Worm (Caenorhabditis elegans) whole organism, young adult: Measurements from ENCODE around the gene B0034.5.

Experiments used
- Y53G8AR.9 ChIP-seq: fragments of 200-800 bp; sonication (Bioruptor generic); conservative IDR thresholded peaks from 2 replicates; pipeline ENCODE4 v1.3.6; 2022; ENCODE audit warnings: missing genetic modification reagents, missing genetic modification characterization, missing compliant biosample characterization
- chd-7 ChIP-seq: sonication (generic microtip); optimal IDR thresholded peaks from 2 replicates; lab custom pipeline; 2016; ENCODE audit warnings: mild to moderate bottlenecking, missing genetic modification characterization, moderate library complexity, missing compliant biosample characterization
- let-526 ChIP-seq: fragments of 200-800 bp; sonication (Bioruptor generic); IDR thresholded peaks from 2 replicates; pipeline ENCODE4 v1.3.6; 2022; ENCODE audit warnings: missing genetic modification reagents, missing genetic modification characterization, missing compliant biosample characterization
- nhr-90 ChIP-seq: sonication (generic microtip); optimal IDR thresholded peaks from 2 replicates; lab custom pipeline; 2016; ENCODE audit warnings: missing genotype, mild to moderate bottlenecking, missing genetic modification characterization, missing compliant biosample characterization
- rcor-1 ChIP-seq: fragments of 200-800 bp; sonication (Bioruptor generic); IDR thresholded peaks from 2 replicates; pipeline ENCODE4 v1.3.6; 2022; ENCODE audit warnings: missing genetic modification reagents, missing genetic modification characterization, missing compliant biosample characterization
- tlf-1 ChIP-seq: fragments of 200-800 bp; sonication (Bioruptor generic); optimal IDR thresholded peaks from 2 replicates; lab custom pipeline; 2018; ENCODE audit warnings: mild to moderate bottlenecking, missing genetic modification characterization, missing compliant biosample characterization
- xnd-1 ChIP-seq: sonication (generic microtip); optimal IDR thresholded peaks from 2 replicates; lab custom pipeline; 2016; ENCODE audit warnings: missing genotype, missing genetic modification reagents, missing genetic modification characterization, missing compliant biosample characterization

DNA sequence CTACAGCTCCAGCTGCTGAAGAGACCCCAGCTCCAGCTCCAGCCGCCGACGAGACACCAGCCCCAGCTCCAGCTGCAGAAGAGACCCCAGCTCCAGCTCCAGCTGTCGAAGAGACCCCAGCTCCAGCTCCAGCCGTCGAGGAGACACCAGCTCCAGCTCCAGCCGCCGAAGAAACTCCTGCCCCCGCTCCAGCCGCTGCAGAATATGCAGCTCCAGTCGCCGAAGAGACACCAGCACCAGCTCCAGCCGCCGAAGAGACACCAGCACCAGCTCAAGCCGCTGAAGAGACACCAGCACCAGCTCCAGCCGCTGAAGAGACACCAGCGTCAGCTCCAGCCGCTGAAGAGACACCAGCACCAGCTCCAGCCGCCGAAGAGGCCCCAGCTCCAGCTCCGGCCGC, 47.8 kb upstream of the B0034.5 start:
- TF ChIP-seq Y53G8AR.9 = no peak
- no peak for TF ChIP-seq let-526
- TF ChIP-seq rcor-1 = no peak
- TF ChIP-seq tlf-1 (GFP tag; lab: Kevin White, UChicago) = no peak
- TF ChIP-seq nhr-90 (tag; lab: Kevin White, UChicago) = no peak
- no peak for TF ChIP-seq chd-7 (tag; lab: Kevin White, UChicago)
- TF ChIP-seq xnd-1 = no peak
